Worm (Caenorhabditis elegans) whole organism, L3 larva: ENCODE results near the gene irld-30.

Experiments
- R02D3.7 ChIP-seq: fragments of 150-350 bp; optimal IDR thresholded peaks from 2 replicates; lab custom pipeline; 2014; ENCODE audit warnings: missing biosample characterization, missing genetic modification characterization
- aly-2 ChIP-seq: fragments of 150-350 bp; optimal IDR thresholded peaks from 2 replicates; lab custom pipeline; 2014; ENCODE audit warnings: missing biosample characterization, missing genetic modification characterization
- ama-1 ChIP-seq: fragments of 150-350 bp; optimal IDR thresholded peaks from 2 replicates; lab custom pipeline; 2018
- ceh-16 ChIP-seq: sonication (generic microtip); optimal IDR thresholded peaks from 2 replicates; lab custom pipeline; 2017; ENCODE audit warnings: missing biosample characterization, missing genetic modification characterization
- ceh-82 ChIP-seq: fragments of 150-350 bp; optimal IDR thresholded peaks from 2 replicates; lab custom pipeline; 2014; ENCODE audit warnings: missing biosample characterization, missing genetic modification characterization
- ceh-9 ChIP-seq: sonication (generic microtip); optimal IDR thresholded peaks from 2 replicates; lab custom pipeline; 2018; ENCODE audit warnings: missing biosample characterization, missing genetic modification characterization
- daf-12 ChIP-seq: fragments of 150-350 bp; optimal IDR thresholded peaks from 2 replicates; lab custom pipeline; 2014; ENCODE audit warnings: missing biosample characterization, missing genetic modification reagents, missing genetic modification characterization
- egl-27 ChIP-seq: sonication (generic microtip); optimal IDR thresholded peaks from 4 replicates; lab custom pipeline; 2017; ENCODE audit warnings: missing biosample characterization, missing genetic modification reagents, missing genetic modification characterization
- egl-5 ChIP-seq: fragments of 150-350 bp; optimal IDR thresholded peaks from 2 replicates; lab custom pipeline; 2017; ENCODE audit warnings: missing biosample characterization, missing genetic modification reagents, missing genetic modification characterization, inconsistent platforms
- elt-1 ChIP-seq: fragments of 150-350 bp; optimal IDR thresholded peaks from 2 replicates; lab custom pipeline; 2014; ENCODE audit warnings: missing biosample characterization, missing genetic modification characterization
- elt-2 ChIP-seq: sonication (generic microtip); optimal IDR thresholded peaks from 2 replicates; lab custom pipeline; 2016; ENCODE audit warnings: missing genetic modification reagents, mild to moderate bottlenecking, missing genetic modification characterization, missing compliant biosample characterization
- elt-3 ChIP-seq, 3 experiments: fragments of 150-350 bp in 1 of 3; sonication (generic microtip) in 2 of 3; optimal IDR thresholded peaks; 2 replicates in 2 of 3; 4 replicates in 1 of 3; lab custom pipeline; 2014 to 2017; ENCODE audit warnings: missing biosample characterization in 3 of 3, missing genetic modification characterization in 3 of 3
- fkh-2 ChIP-seq: fragments of 150-350 bp; optimal IDR thresholded peaks from 2 replicates; lab custom pipeline; 2014; ENCODE audit warnings: missing biosample characterization, missing genetic modification reagents, missing genetic modification characterization
- fos-1 ChIP-seq: fragments of 150-350 bp; optimal IDR thresholded peaks from 2 replicates; lab custom pipeline; 2014; ENCODE audit warnings: missing biosample characterization, missing genetic modification characterization
- lin-15B ChIP-seq: fragments of 150-350 bp; optimal IDR thresholded peaks from 2 replicates; lab custom pipeline; 2014; ENCODE audit warnings: missing biosample characterization, missing genetic modification characterization
- lin-39 ChIP-seq: fragments of 150-350 bp; optimal IDR thresholded peaks from 2 replicates; lab custom pipeline; 2018; ENCODE audit warnings: missing biosample characterization, missing genetic modification reagents, missing genetic modification characterization
- lsy-12 ChIP-seq: sonication (generic microtip); optimal IDR thresholded peaks from 2 replicates; lab custom pipeline; 2016; ENCODE audit warnings: mild to moderate bottlenecking, missing genetic modification characterization, missing compliant biosample characterization
- mdl-1 ChIP-seq: fragments of 150-350 bp; optimal IDR thresholded peaks from 2 replicates; lab custom pipeline; 2014; ENCODE audit warnings: missing biosample characterization, missing genetic modification characterization
- nhr-12 ChIP-seq: fragments of 150-350 bp; optimal IDR thresholded peaks from 2 replicates; lab custom pipeline; 2014; ENCODE audit warnings: missing biosample characterization, missing genetic modification characterization
- nhr-23 ChIP-seq: fragments of 150-350 bp; optimal IDR thresholded peaks from 2 replicates; lab custom pipeline; 2014; ENCODE audit warnings: missing biosample characterization, missing genetic modification reagents, missing genetic modification characterization
- nhr-237 ChIP-seq: fragments of 150-350 bp; optimal IDR thresholded peaks from 2 replicates; lab custom pipeline; 2014; ENCODE audit warnings: missing biosample characterization, missing genetic modification characterization
- nhr-28 ChIP-seq: fragments of 150-350 bp; optimal IDR thresholded peaks from 2 replicates; lab custom pipeline; 2014; ENCODE audit warnings: missing biosample characterization, missing genetic modification characterization
- nhr-43 ChIP-seq: sonication (generic microtip); optimal IDR thresholded peaks from 2 replicates; lab custom pipeline; 2016; ENCODE audit warnings: mild to moderate bottlenecking, missing genetic modification characterization, missing compliant biosample characterization; ENCODE audit not compliant: poor library complexity, severe bottlenecking
- nhr-67 ChIP-seq: fragments of 150-350 bp; optimal IDR thresholded peaks from 2 replicates; lab custom pipeline; 2014; ENCODE audit warnings: missing biosample characterization, missing genetic modification characterization
- nhr-76 ChIP-seq: fragments of 150-350 bp; sonication (generic microtip); optimal IDR thresholded peaks from 5 replicates; lab custom pipeline; 2014; ENCODE audit warnings: missing biosample characterization, missing genetic modification characterization
- nhr-77 ChIP-seq: fragments of 150-350 bp; optimal IDR thresholded peaks from 2 replicates; lab custom pipeline; 2014; ENCODE audit warnings: missing biosample characterization, missing genetic modification characterization
- pha-4 ChIP-seq: fragments of 150-350 bp; optimal IDR thresholded peaks from 2 replicates; lab custom pipeline; 2014; ENCODE audit warnings: missing biosample characterization, missing genetic modification reagents, missing genetic modification characterization
- pqm-1 ChIP-seq: fragments of 150-350 bp; optimal IDR thresholded peaks from 2 replicates; lab custom pipeline; 2017; ENCODE audit warnings: missing biosample characterization, missing genetic modification characterization, inconsistent platforms
- sea-2 ChIP-seq: fragments of 150-350 bp; sonication (generic microtip); optimal IDR thresholded peaks from 4 replicates; lab custom pipeline; 2014; ENCODE audit warnings: missing biosample characterization, missing genetic modification reagents, missing genetic modification characterization
- skn-1 ChIP-seq: fragments of 150-350 bp; optimal IDR thresholded peaks from 2 replicates; lab custom pipeline; 2014; ENCODE audit warnings: missing biosample characterization, missing genetic modification characterization
- snpc-4 ChIP-seq: fragments of 150-350 bp; optimal IDR thresholded peaks from 2 replicates; lab custom pipeline; 2014; ENCODE audit warnings: missing biosample characterization, missing genetic modification characterization
- unc-39 ChIP-seq: sonication (generic microtip); optimal IDR thresholded peaks from 4 replicates; lab custom pipeline; 2017; ENCODE audit warnings: missing biosample characterization, missing genetic modification characterization
- unc-62 ChIP-seq: fragments of 150-350 bp; sonication (generic microtip); optimal IDR thresholded peaks from 4 replicates; lab custom pipeline; 2014; ENCODE audit warnings: missing biosample characterization, missing genetic modification reagents, missing genetic modification characterization
- zag-1 ChIP-seq: fragments of 150-350 bp; optimal IDR thresholded peaks from 2 replicates; lab custom pipeline; 2014; ENCODE audit warnings: missing biosample characterization, missing genetic modification characterization
- ztf-11 ChIP-seq: fragments of 150-350 bp; optimal IDR thresholded peaks from 2 replicates; lab custom pipeline; 2014; ENCODE audit warnings: missing biosample characterization, missing genetic modification characterization

Gene irld-30

ce11 chrV:2341285-2341684, at the start of gene irld-30:
TSS of gene irld-30 (minus strand) at chrV:2341385.
- TF ChIP-seq mdl-1, result no peak
- TF ChIP-seq nhr-12 (tag; lab: Kevin White, UChicago), result no peak
- no peak for TF ChIP-seq lsy-12
- no peak for TF ChIP-seq fkh-2
- no peak for TF ChIP-seq elt-2 (tag; lab: Kevin White, UChicago)
- TF ChIP-seq snpc-4 (tag; lab: Kevin White, UChicago), result no peak
- TF ChIP-seq unc-39 (tag; lab: Kevin White, UChicago), result no peak
- TF ChIP-seq, all 47 proteins: peak for 0

ce11 chrV:2343572-2343971, 2.4 kb upstream of the irld-30 start:
- TF ChIP-seq zag-1 (tag; lab: Kevin White, UChicago) (no peak), pqm-1 (tag; lab: Kevin White, UChicago) (no peak), fkh-2 (no peak), egl-5 (no peak), mdl-1 (no peak), ceh-9 (tag; lab: Kevin White, UChicago) (no peak), ceh-82 (tag; lab: Kevin White, UChicago) (no peak), nhr-23 (no peak), skn-1 (tag; lab: Kevin White, UChicago) (no peak), elt-1 (tag; lab: Kevin White, UChicago) (no peak), egl-27 (tag; lab: Kevin White, UChicago) (no peak), unc-62 (GFP tag; lab: Kevin White, UChicago) (no peak), elt-2 (tag; lab: Kevin White, UChicago) (no peak), ceh-16 (tag; lab: Kevin White, UChicago) (no peak), R02D3.7 (tag; lab: Kevin White, UChicago) (no peak), nhr-28 (tag; lab: Kevin White, UChicago) (no peak), aly-2 (tag; lab: Kevin White, UChicago) (no peak), nhr-237 (no peak)

ce11 chrV:2342083-2342482, 898 bp upstream of the irld-30 start:
- no peak for TF ChIP-seq ztf-11 (tag; lab: Kevin White, UChicago)
- no peak for TF ChIP-seq snpc-4 (tag; lab: Kevin White, UChicago)
- no peak for TF ChIP-seq egl-27 (tag; lab: Kevin White, UChicago)
- TF ChIP-seq nhr-77 (tag; lab: Kevin White, UChicago), result no peak
- no peak for TF ChIP-seq nhr-12 (tag; lab: Kevin White, UChicago)
- TF ChIP-seq skn-1 (tag; lab: Kevin White, UChicago), result no peak
- no peak for TF ChIP-seq unc-62 (GFP tag; lab: Kevin White, UChicago)
- TF ChIP-seq lin-15B, result no peak
- TF ChIP-seq ama-1, result no peak
- no peak for TF ChIP-seq lin-39 (tag; lab: Kevin White, UChicago)
- no peak for TF ChIP-seq aly-2 (tag; lab: Kevin White, UChicago)

ce11 chrV:2338538-2338937, 2.6 kb downstream of the irld-30 start, which contains the start of gene irld-29:
TSS of gene irld-29 (minus strand) at chrV:2338638.
- TF ChIP-seq R02D3.7 (tag; lab: Kevin White, UChicago) (no peak), elt-3 (tag; optimal IDR thresholded peaks at IDR 0.05; lab: Kevin White, UChicago) (no peak), nhr-67 (tag; lab: Kevin White, UChicago) (no peak), sea-2 (no peak), daf-12 (no peak), ama-1 (no peak), fos-1 (tag; lab: Kevin White, UChicago) (no peak), skn-1 (tag; lab: Kevin White, UChicago) (no peak), nhr-23 (no peak), pqm-1 (tag; lab: Kevin White, UChicago) (no peak), unc-39 (tag; lab: Kevin White, UChicago) (no peak), ztf-11 (tag; lab: Kevin White, UChicago) (no peak), egl-27 (tag; lab: Kevin White, UChicago) (no peak), egl-5 (no peak), elt-2 (tag; lab: Kevin White, UChicago) (no peak), ceh-16 (tag; lab: Kevin White, UChicago) (no peak), nhr-12 (tag; lab: Kevin White, UChicago) (no peak)

- TF ChIP-seq ceh-16 (tag; lab: Kevin White, UChicago) (no peak), nhr-43 (tag; lab: Kevin White, UChicago) (no peak), fos-1 (tag; lab: Kevin White, UChicago) (no peak), nhr-76 (tag; lab: Kevin White, UChicago) (no peak), aly-2 (tag; lab: Kevin White, UChicago) (no peak), pha-4 (tag; lab: Kevin White, UChicago) (no peak)
- TF ChIP-seq, all 47 proteins: peak for 0
Measured at ce11 chrV:2336151-2336550, 5.0 kb downstream of the irld-30 start, which contains the start of gene irld-28. TSS of gene irld-28 (minus strand) at chrV:2336251.
